Fruit fly (Drosophila melanogaster) whole organism, embryonic: Measurements from ENCODE around the gene CG42809.

Experiments
- B-H1 ChIP-seq: fragments of 200-800 bp; sonication (Bioruptor generic); IDR thresholded peaks from 3 replicates; pipeline ENCODE4 v1.3.6; 2022; ENCODE audit warnings: missing biosample characterization, missing genetic modification characterization
- CG11247 ChIP-seq: fragments of 200-800 bp; sonication (Bioruptor generic); IDR thresholded peaks from 2 replicates; pipeline ENCODE4 v1.3.6; 2022; ENCODE audit warnings: missing biosample characterization, missing genetic modification characterization
- CG11696 ChIP-seq: fragments of 200-800 bp; sonication (Bioruptor generic); IDR thresholded peaks from 2 replicates; pipeline ENCODE4 v1.3.6; 2022; ENCODE audit warnings: missing biosample characterization, missing genetic modification characterization
- CG12219 ChIP-seq: fragments of 200-800 bp; sonication (Bioruptor generic); optimal IDR thresholded peaks from 3 replicates; lab custom pipeline; 2018; ENCODE audit warnings: missing biosample characterization, mild to moderate bottlenecking, missing genetic modification characterization
- CG12236 ChIP-seq: fragments of 200-800 bp; sonication (Bioruptor generic); optimal IDR thresholded peaks from 2 replicates; lab custom pipeline; 2016; ENCODE audit warnings: missing biosample characterization, missing genetic modification characterization
- CG12744 ChIP-seq: fragments of 200-800 bp; sonication (Bioruptor generic); optimal IDR thresholded peaks from 2 replicates; lab custom pipeline; 2016; ENCODE audit warnings: missing biosample characterization, missing genetic modification characterization
- CG12769 ChIP-seq: fragments of 200-800 bp; sonication (Bioruptor generic); optimal IDR thresholded peaks from 2 replicates; lab custom pipeline; 2019; ENCODE audit warnings: missing biosample characterization, mild to moderate bottlenecking, missing genetic modification characterization, moderate library complexity
- CG16813 ChIP-seq: fragments of 200-800 bp; sonication (Bioruptor generic); IDR thresholded peaks from 3 replicates; pipeline ENCODE4 v1.3.6; 2022; ENCODE audit warnings: missing biosample characterization, missing genetic modification characterization; ENCODE audit not compliant: partially characterized antibody
- CG17612 ChIP-seq: fragments of 200-800 bp; sonication (Bioruptor generic); IDR thresholded peaks from 2 replicates; pipeline ENCODE4 v1.3.6; 2022; ENCODE audit warnings: missing biosample characterization, missing genetic modification characterization
- CG17802 ChIP-seq: fragments of 200-800 bp; sonication (Bioruptor generic); optimal IDR thresholded peaks from 2 replicates; lab custom pipeline; 2018; ENCODE audit warnings: missing biosample characterization, mild to moderate bottlenecking, missing genetic modification characterization, moderate library complexity
- CG2199 ChIP-seq: fragments of 200-800 bp; sonication (Bioruptor generic); IDR thresholded peaks from 3 replicates; pipeline ENCODE4 v1.3.6; 2022; ENCODE audit warnings: missing biosample characterization, missing genetic modification characterization
- CG30431 ChIP-seq: fragments of 200-800 bp; sonication (Bioruptor generic); optimal IDR thresholded peaks from 2 replicates; lab custom pipeline; 2017; ENCODE audit warnings: missing biosample characterization, missing genetic modification characterization
- CG31365 ChIP-seq: fragments of 200-800 bp; sonication (Bioruptor generic); optimal IDR thresholded peaks from 2 replicates; lab custom pipeline; 2018; ENCODE audit warnings: missing biosample characterization, mild to moderate bottlenecking, missing genetic modification characterization
- CG33213 ChIP-seq: fragments of 200-800 bp; sonication (Bioruptor generic); optimal IDR thresholded peaks from 3 replicates; lab custom pipeline; 2016; ENCODE audit warnings: missing biosample characterization, missing genetic modification characterization
- CG34376 ChIP-seq: fragments of 200-800 bp; sonication (Bioruptor generic); optimal IDR thresholded peaks from 2 replicates; lab custom pipeline; 2018; ENCODE audit warnings: missing biosample characterization, mild to moderate bottlenecking, missing genetic modification characterization
- CG43689 ChIP-seq: fragments of 200-800 bp; sonication (Bioruptor generic); IDR thresholded peaks from 2 replicates; pipeline ENCODE4 v1.3.6; 2022; ENCODE audit warnings: missing biosample characterization, missing genetic modification characterization
- CG4424 ChIP-seq: fragments of 200-800 bp; sonication (Bioruptor generic); optimal IDR thresholded peaks from 3 replicates; lab custom pipeline; 2016; ENCODE audit warnings: missing biosample characterization, missing genetic modification characterization
- CG4617 ChIP-seq: fragments of 200-800 bp; sonication (Bioruptor generic); optimal IDR thresholded peaks from 3 replicates; lab custom pipeline; 2016; ENCODE audit warnings: missing biosample characterization, missing genetic modification characterization, borderline replicate concordance
- CG6272 ChIP-seq: fragments of 200-800 bp; sonication (Bioruptor generic); IDR thresholded peaks from 2 replicates; pipeline ENCODE4 v1.3.6; 2022; ENCODE audit warnings: missing biosample characterization, missing genetic modification characterization
- CG6654 ChIP-seq: fragments of 200-800 bp; sonication (Bioruptor generic); optimal IDR thresholded peaks from 2 replicates; lab custom pipeline; 2017; ENCODE audit warnings: missing biosample characterization, mild to moderate bottlenecking, missing genetic modification characterization
- CrebB ChIP-seq: fragments of 200-800 bp; sonication (Bioruptor generic); optimal IDR thresholded peaks from 3 replicates; lab custom pipeline; 2018; ENCODE audit warnings: missing biosample characterization, mild to moderate bottlenecking, missing genetic modification characterization
- Dip2 ChIP-seq: fragments of 200-800 bp; sonication (Bioruptor generic); IDR thresholded peaks from 2 replicates; pipeline ENCODE4 v1.3.6; 2022; ENCODE audit warnings: missing biosample characterization, missing genetic modification characterization
- Dll ChIP-seq: fragments of 200-800 bp; sonication (Bioruptor generic); IDR thresholded peaks from 4 replicates; pipeline ENCODE4 v1.3.6; 2022; ENCODE audit warnings: missing biosample characterization, missing genetic modification characterization; ENCODE audit not compliant: partially characterized antibody
- Dp ChIP-seq: fragments of 200-800 bp; sonication (Bioruptor generic); optimal IDR thresholded peaks from 2 replicates; lab custom pipeline; 2018; ENCODE audit warnings: missing biosample characterization, mild to moderate bottlenecking, missing genetic modification characterization, moderate library complexity
- Fer2 ChIP-seq: fragments of 200-800 bp; sonication (Bioruptor generic); optimal IDR thresholded peaks from 2 replicates; lab custom pipeline; 2018; ENCODE audit warnings: missing biosample characterization, mild to moderate bottlenecking, missing genetic modification characterization, moderate library complexity
- H15 ChIP-seq: fragments of 200-800 bp; sonication (Bioruptor generic); IDR thresholded peaks from 3 replicates; pipeline ENCODE4 v1.3.6; 2022; ENCODE audit warnings: missing biosample characterization, missing genetic modification characterization
- Hey ChIP-seq: fragments of 200-800 bp; sonication (Bioruptor generic); optimal IDR thresholded peaks from 3 replicates; lab custom pipeline; 2018; ENCODE audit warnings: missing biosample characterization, mild to moderate bottlenecking, missing genetic modification characterization
- Hr39 ChIP-seq: fragments of >200 bp; optimal IDR thresholded peaks from 2 replicates; lab custom pipeline; 2017
- Med ChIP-seq: fragments of 200-800 bp; sonication (Bioruptor generic); peaks from one replicate; lab custom pipeline; 2016; ENCODE audit warnings: missing biosample characterization, missing genetic modification characterization, mild to moderate bottlenecking, inconsistent platforms, moderate library complexity
- Rx ChIP-seq: fragments of 200-800 bp; sonication (Bioruptor generic); IDR thresholded peaks from 2 replicates; pipeline ENCODE4 v1.3.6; 2022; ENCODE audit warnings: missing biosample characterization, missing genetic modification characterization
- bcd ChIP-seq: fragments of 200-800 bp; sonication (Bioruptor generic); optimal IDR thresholded peaks from 2 replicates; lab custom pipeline; 2017; ENCODE audit warnings: missing biosample characterization, mild to moderate bottlenecking, missing genetic modification characterization
- bigmax ChIP-seq: fragments of 200-800 bp; sonication (Bioruptor generic); optimal IDR thresholded peaks from 2 replicates; lab custom pipeline; 2018; ENCODE audit warnings: missing biosample characterization, mild to moderate bottlenecking, missing genetic modification characterization
- bowl ChIP-seq: fragments of 200-800 bp; sonication (Bioruptor generic); IDR thresholded peaks from 2 replicates; pipeline ENCODE4 v1.3.6; 2022; ENCODE audit warnings: missing biosample characterization, missing genetic modification characterization
- cato ChIP-seq: fragments of 200-800 bp; sonication (Bioruptor generic); optimal IDR thresholded peaks from 2 replicates; lab custom pipeline; 2016; ENCODE audit warnings: missing biosample characterization, missing genetic modification characterization, borderline replicate concordance
- ci ChIP-seq: fragments of 200-800 bp; sonication (Bioruptor generic); IDR thresholded peaks from 3 replicates; pipeline ENCODE4 v1.3.6; 2022; ENCODE audit warnings: missing biosample characterization, missing genetic modification characterization
- croc ChIP-seq: fragments of 200-800 bp; sonication (Bioruptor generic); conservative IDR thresholded peaks from 3 replicates; pipeline ENCODE4 v1.3.6; 2022; ENCODE audit warnings: missing biosample characterization, missing genetic modification characterization
- da ChIP-seq: fragments of 200-800 bp; sonication (Bioruptor generic); optimal IDR thresholded peaks from 2 replicates; lab custom pipeline; 2016; ENCODE audit warnings: missing biosample characterization, missing genetic modification characterization
- dmrt11E ChIP-seq: fragments of 200-800 bp; sonication (Bioruptor generic); optimal IDR thresholded peaks from 3 replicates; lab custom pipeline; 2018; ENCODE audit warnings: missing biosample characterization, mild to moderate bottlenecking, missing genetic modification characterization, moderate library complexity
- ewg ChIP-seq: fragments of 200-800 bp; sonication (Bioruptor generic); optimal IDR thresholded peaks from 3 replicates; lab custom pipeline; 2017; ENCODE audit warnings: mild to moderate bottlenecking, missing biosample characterization, missing genetic modification reagents, missing genetic modification characterization
- eyg ChIP-seq: fragments of 200-800 bp; sonication (Bioruptor generic); optimal IDR thresholded peaks from 3 replicates; lab custom pipeline; 2016; ENCODE audit warnings: missing biosample characterization, missing genetic modification characterization
- gfzf ChIP-seq: fragments of 200-800 bp; sonication (Bioruptor generic); optimal IDR thresholded peaks from 2 replicates; lab custom pipeline; 2016; ENCODE audit warnings: missing biosample characterization, mild to moderate bottlenecking, missing genetic modification characterization, moderate library complexity
- grau ChIP-seq: fragments of 200-800 bp; optimal IDR thresholded peaks from 3 replicates; lab custom pipeline; 2019; ENCODE audit warnings: missing biosample characterization, mild to moderate bottlenecking, missing genetic modification characterization, moderate library complexity
- her ChIP-seq: fragments of 200-800 bp; sonication (Bioruptor generic); optimal IDR thresholded peaks from 2 replicates; lab custom pipeline; 2016; ENCODE audit warnings: missing biosample characterization, missing genetic modification characterization
- inv ChIP-seq: fragments of 200-800 bp; sonication (Bioruptor generic); IDR thresholded peaks from 2 replicates; pipeline ENCODE4 v1.3.6; 2022; ENCODE audit warnings: missing biosample characterization, missing genetic modification characterization; ENCODE audit not compliant: partially characterized antibody
- kni ChIP-seq: fragments of 200-800 bp; sonication (Bioruptor generic); optimal IDR thresholded peaks from 3 replicates; lab custom pipeline; 2017; ENCODE audit warnings: mild to moderate bottlenecking, missing biosample characterization, missing genetic modification reagents, missing genetic modification characterization
- oc ChIP-seq: fragments of 200-800 bp; sonication (Bioruptor generic); optimal IDR thresholded peaks from 2 replicates; lab custom pipeline; 2018; ENCODE audit warnings: missing biosample characterization, mild to moderate bottlenecking, missing genetic modification characterization, moderate library complexity
- tin ChIP-seq: fragments of 200-800 bp; sonication (Bioruptor generic); optimal IDR thresholded peaks from 3 replicates; lab custom pipeline; 2016; ENCODE audit warnings: missing biosample characterization, missing genetic modification characterization
- toy ChIP-seq: fragments of 200-800 bp; sonication (Bioruptor generic); IDR thresholded peaks from 2 replicates; pipeline ENCODE4 v1.3.6; 2022; ENCODE audit warnings: missing biosample characterization, missing genetic modification characterization
- trem ChIP-seq: fragments of 200-800 bp; optimal IDR thresholded peaks from 3 replicates; lab custom pipeline; 2019; ENCODE audit warnings: missing biosample characterization, mild to moderate bottlenecking, missing genetic modification characterization, moderate library complexity
- wor ChIP-seq: fragments of 200-800 bp; sonication (Bioruptor generic); IDR thresholded peaks from 2 replicates; pipeline ENCODE4 v1.3.6; 2022; ENCODE audit warnings: missing biosample characterization, missing genetic modification characterization

Gene CG42809

DNA sequence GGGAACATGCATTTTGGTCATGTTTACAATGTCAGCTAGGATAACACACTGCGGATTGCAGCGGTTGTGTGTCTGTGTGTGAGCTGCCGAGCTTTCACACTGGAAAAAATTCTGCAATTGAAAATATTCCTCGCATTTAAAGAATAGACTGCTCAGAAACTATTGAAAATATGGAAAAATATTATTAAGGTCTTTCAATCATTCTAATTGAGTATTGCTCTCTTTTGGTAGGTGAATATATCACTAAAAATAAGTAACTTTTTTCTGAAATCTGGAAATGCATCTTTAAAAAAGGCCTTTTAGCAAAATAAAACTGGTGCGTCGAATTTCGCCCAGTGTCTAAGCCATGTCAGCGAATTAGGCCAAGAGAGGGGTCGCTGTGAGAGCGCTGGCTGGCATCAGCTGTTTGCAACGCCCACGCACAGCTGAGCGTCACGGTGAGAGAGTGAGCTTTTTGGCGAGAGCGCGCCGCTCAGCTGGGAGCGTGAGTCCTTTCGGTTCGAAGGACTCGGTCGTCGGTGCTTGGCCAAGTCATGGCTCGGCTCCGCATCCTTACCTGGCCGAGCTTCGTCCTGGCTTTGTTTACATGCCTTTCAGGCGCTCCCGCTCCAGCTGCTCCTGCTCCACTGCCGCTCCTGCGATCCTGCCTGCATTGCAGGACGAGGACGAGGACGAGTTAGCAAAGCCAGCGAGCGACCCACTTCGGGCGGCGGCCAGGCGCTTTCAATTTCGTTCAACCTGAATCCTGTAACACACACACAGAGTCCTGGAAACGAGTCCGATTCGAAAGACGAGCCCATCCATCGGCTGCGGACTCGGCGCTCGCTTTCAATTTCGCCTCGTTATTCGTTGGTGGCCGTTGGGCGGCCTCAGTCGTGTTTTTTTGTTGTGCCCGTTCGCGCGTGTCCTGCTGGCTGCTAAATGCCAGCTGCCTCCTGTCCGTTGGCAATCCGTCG is 3.9 kb downstream of the CG42809 start, which contains the start of gene CG46308 (continued):
- TF ChIP-seq dmrt11E (tag; lab: Kevin White, UChicago) (no peak), CG4617 (GFP tag; lab: Kevin White, UChicago) (no peak), CG43689 (no peak), CG6272 (GFP tag; lab: Robert Waterston, UW) (no peak), CG12744 (no peak), CG11247 (GFP tag; lab: Robert Waterston, UW) (no peak), bcd (GFP tag; lab: Kevin White, UChicago) (peak; percentile 25), grau (tag; lab: Kevin White, UChicago) (no peak), Dp (no peak), inv (GFP tag; lab: Robert Waterston, UW) (no peak), Med (GFP tag; lab: Kevin White, UChicago) (no peak), CG6654 (GFP tag; lab: Kevin White, UChicago) (no peak), toy (GFP tag; lab: Robert Waterston, UW) (no peak), Dip2 (GFP tag; lab: Robert Waterston, UW) (no peak), oc (tag; lab: Kevin White, UChicago) (no peak), tin (GFP tag; lab: Kevin White, UChicago) (no peak), Hr39 (lab: Kevin White, UChicago) (no peak), Rx (no peak), CG12219 (GFP tag; lab: Kevin White, UChicago) (no peak), B-H1 (GFP tag; lab: Robert Waterston, UW) (no peak), CG33213 (GFP tag; lab: Kevin White, UChicago) (no peak), H15 (GFP tag; lab: Robert Waterston, UW) (no peak), CG17802 (no peak), croc (GFP tag; lab: Robert Waterston, UW) (no peak), trem (no peak), cato (no peak), CG11696 (GFP tag; lab: Robert Waterston, UW) (no peak), CG12236 (GFP tag; lab: Kevin White, UChicago) (no peak), CG2199 (GFP tag; lab: Robert Waterston, UW) (no peak), eyg (GFP tag; lab: Kevin White, UChicago) (no peak), da (no peak), CG12769 (tag; lab: Kevin White, UChicago) (no peak), gfzf (GFP tag; lab: Kevin White, UChicago) (no peak), CrebB (tag; lab: Kevin White, UChicago) (no peak), bigmax (GFP tag; lab: Kevin White, UChicago) (no peak), Dll (GFP tag; lab: Robert Waterston, UW) (no peak), bowl (GFP tag; lab: Robert Waterston, UW) (no peak), ci (GFP tag; lab: Robert Waterston, UW) (no peak), her (GFP tag; lab: Kevin White, UChicago) (no peak), wor (no peak), CG16813 (GFP tag; lab: Robert Waterston, UW) (no peak), ewg (GFP tag; lab: Kevin White, UChicago) (no peak), kni (no peak), CG34376 (peak; percentile 0), CG31365 (tag; lab: Kevin White, UChicago) (no peak), Hey (tag; lab: Kevin White, UChicago) (no peak), CG30431 (GFP tag; lab: Kevin White, UChicago) (no peak), Fer2 (tag; lab: Kevin White, UChicago) (no peak), CG17612 (GFP tag; lab: Robert Waterston, UW) (no peak), CG4424 (GFP tag; lab: Kevin White, UChicago) (no peak)
